Worm (Caenorhabditis elegans) whole organism, L2 larva: ENCODE data around the gene nhr-55.

Source experiments
- C34F6.9 ChIP-seq: fragments of 150-350 bp; optimal IDR thresholded peaks from 2 replicates; lab custom pipeline; 2014; ENCODE audit warnings: missing biosample characterization, missing genetic modification characterization
- F13H6.1 ChIP-seq: sonication (generic microtip); optimal IDR thresholded peaks from 2 replicates; lab custom pipeline; 2016; ENCODE audit warnings: missing genetic modification characterization, missing compliant biosample characterization
- alr-1 ChIP-seq: fragments of 150-350 bp; optimal IDR thresholded peaks from 2 replicates; lab custom pipeline; 2014; ENCODE audit warnings: missing biosample characterization, missing genetic modification characterization
- ama-1 ChIP-seq: fragments of 150-350 bp; optimal IDR thresholded peaks from 2 replicates; lab custom pipeline; 2018; ENCODE audit warnings: inconsistent platforms
- ceh-16 ChIP-seq: fragments of 150-350 bp; optimal IDR thresholded peaks from 2 replicates; lab custom pipeline; 2014; ENCODE audit warnings: missing biosample characterization, missing genetic modification characterization
- ceh-82 ChIP-seq: fragments of 150-350 bp; optimal IDR thresholded peaks from 2 replicates; lab custom pipeline; 2014; ENCODE audit warnings: missing biosample characterization, missing genetic modification characterization
- crh-2 ChIP-seq: sonication (generic microtip); optimal IDR thresholded peaks from 2 replicates; lab custom pipeline; 2017; ENCODE audit warnings: missing biosample characterization, missing genetic modification characterization
- dmd-4 ChIP-seq: sonication (generic microtip); optimal IDR thresholded peaks from 2 replicates; lab custom pipeline; 2017; ENCODE audit warnings: missing biosample characterization, missing genetic modification characterization
- egl-27 ChIP-seq: sonication (generic microtip); optimal IDR thresholded peaks from 3 replicates; lab custom pipeline; 2017; ENCODE audit warnings: missing biosample characterization, missing genetic modification reagents, missing genetic modification characterization
- elt-3 ChIP-seq: sonication (generic microtip); optimal IDR thresholded peaks from 2 replicates; lab custom pipeline; 2017; ENCODE audit warnings: missing biosample characterization, missing genetic modification characterization
- fos-1 ChIP-seq: fragments of 150-350 bp; optimal IDR thresholded peaks from 2 replicates; lab custom pipeline; 2014; ENCODE audit warnings: missing biosample characterization, missing genetic modification characterization
- gmeb-1 ChIP-seq: fragments of 150-350 bp; optimal IDR thresholded peaks from 2 replicates; lab custom pipeline; 2014; ENCODE audit warnings: missing biosample characterization, missing genetic modification characterization
- lin-39 ChIP-seq: fragments of 150-350 bp; optimal IDR thresholded peaks from 2 replicates; lab custom pipeline; 2014; ENCODE audit warnings: missing biosample characterization, missing genetic modification reagents, missing genetic modification characterization
- lsy-2 ChIP-seq, 2 experiments: fragments of 150-350 bp in 1 of 2; sonication (generic microtip) in 1 of 2; optimal IDR thresholded peaks; 2 replicates each; lab custom pipeline; 2014 to 2017; ENCODE audit warnings: missing biosample characterization in 2 of 2, missing genetic modification characterization in 2 of 2
- mab-5 ChIP-seq: fragments of 150-350 bp; optimal IDR thresholded peaks from 2 replicates; lab custom pipeline; 2014; ENCODE audit warnings: missing biosample characterization, missing genetic modification characterization
- mbf-1 ChIP-seq: sonication (generic microtip); optimal IDR thresholded peaks from 2 replicates; lab custom pipeline; 2017; ENCODE audit warnings: missing biosample characterization, missing genetic modification characterization
- mdl-1 ChIP-seq, 2 experiments: fragments of 150-350 bp in 1 of 2; sonication (generic microtip) in 1 of 2; optimal IDR thresholded peaks; 2 replicates each; lab custom pipeline; 2017; ENCODE audit warnings: missing biosample characterization in 2 of 2, missing genetic modification characterization in 2 of 2
- nhr-10 ChIP-seq: sonication (generic microtip); optimal IDR thresholded peaks from 2 replicates; lab custom pipeline; 2017; ENCODE audit warnings: missing biosample characterization, missing genetic modification characterization
- nhr-12 ChIP-seq: fragments of 150-350 bp; optimal IDR thresholded peaks from 2 replicates; lab custom pipeline; 2014; ENCODE audit warnings: missing biosample characterization, missing genetic modification characterization
- nhr-129 ChIP-seq: fragments of 150-350 bp; optimal IDR thresholded peaks from 2 replicates; lab custom pipeline; 2014; ENCODE audit warnings: missing biosample characterization, missing genetic modification characterization
- nhr-21 ChIP-seq: fragments of 150-350 bp; optimal IDR thresholded peaks from 2 replicates; lab custom pipeline; 2014; ENCODE audit warnings: missing biosample characterization, missing genetic modification characterization
- nhr-23 ChIP-seq: fragments of 150-350 bp; optimal IDR thresholded peaks from 2 replicates; lab custom pipeline; 2014; ENCODE audit warnings: missing biosample characterization, missing genetic modification reagents, missing genetic modification characterization
- nhr-25 ChIP-seq: fragments of 150-350 bp; sonication (generic microtip); optimal IDR thresholded peaks from 3 replicates; lab custom pipeline; 2014; ENCODE audit warnings: missing biosample characterization, missing genetic modification characterization
- nhr-6 ChIP-seq: fragments of 150-350 bp; optimal IDR thresholded peaks from 2 replicates; lab custom pipeline; 2014; ENCODE audit warnings: missing biosample characterization, missing genetic modification characterization
- nhr-77 ChIP-seq: fragments of 150-350 bp; optimal IDR thresholded peaks from 2 replicates; lab custom pipeline; 2014; ENCODE audit warnings: missing biosample characterization, missing genetic modification characterization
- peb-1 ChIP-seq: fragments of 150-350 bp; optimal IDR thresholded peaks from 2 replicates; lab custom pipeline; 2014; ENCODE audit warnings: missing biosample characterization, missing genetic modification characterization
- sem-4 ChIP-seq: fragments of 150-350 bp; optimal IDR thresholded peaks from 2 replicates; lab custom pipeline; 2014; ENCODE audit warnings: missing biosample characterization, missing genetic modification reagents, missing genetic modification characterization
- sma-3 ChIP-seq: sonication (generic microtip); optimal IDR thresholded peaks from 2 replicates; lab custom pipeline; 2016; ENCODE audit warnings: missing genetic modification reagents, missing genetic modification characterization, missing compliant biosample characterization
- sma-9 ChIP-seq, 2 experiments: fragments of 150-350 bp in 1 of 2; sonication (generic microtip) in 1 of 2; optimal IDR thresholded peaks; 2 replicates each; lab custom pipeline; 2014 to 2016; ENCODE audit warnings: missing genetic modification characterization in 2 of 2, mild to moderate bottlenecking in 1 of 2, missing biosample characterization in 1 of 2, missing compliant biosample characterization in 1 of 2, missing genetic modification reagents in 1 of 2, moderate library complexity in 1 of 2
- snpc-4 ChIP-seq: fragments of 150-350 bp; optimal IDR thresholded peaks from 2 replicates; lab custom pipeline; 2014; ENCODE audit warnings: missing biosample characterization, missing genetic modification characterization
- unc-62 ChIP-seq: fragments of 150-350 bp; optimal IDR thresholded peaks from 2 replicates; lab custom pipeline; 2014; ENCODE audit warnings: missing biosample characterization, missing genetic modification reagents, missing genetic modification characterization
- zag-1 ChIP-seq: fragments of 150-350 bp; optimal IDR thresholded peaks from 2 replicates; lab custom pipeline; 2014; ENCODE audit warnings: missing biosample characterization, missing genetic modification characterization
- ztf-1 ChIP-seq: fragments of 200-800 bp; sonication (Bioruptor generic); conservative IDR thresholded peaks from 2 replicates; pipeline ENCODE4 v1.3.6; 2022; ENCODE audit warnings: missing genetic modification characterization, missing compliant biosample characterization
- ztf-11 ChIP-seq: sonication (generic microtip); optimal IDR thresholded peaks from 2 replicates; lab custom pipeline; 2017; ENCODE audit warnings: missing biosample characterization, missing genetic modification characterization
- ztf-4 ChIP-seq: fragments of 150-350 bp; optimal IDR thresholded peaks from 2 replicates; lab custom pipeline; 2014; ENCODE audit warnings: missing biosample characterization, missing genetic modification characterization

Gene nhr-55

ce11 chrV:482860-483259 lies 4.9 kb downstream of the nhr-55 start:
- no peak for TF ChIP-seq ztf-11 (tag; lab: Kevin White, UChicago)
- no peak for TF ChIP-seq fos-1 (tag; lab: Kevin White, UChicago)
- TF ChIP-seq nhr-21 (tag; lab: Kevin White, UChicago), result no peak
- no peak for TF ChIP-seq nhr-23 (tag; lab: Kevin White, UChicago)

- peak; percentile 23 for TF ChIP-seq gmeb-1 (tag; lab: Kevin White, UChicago)
- TF ChIP-seq sma-9 (GFP tag; optimal IDR thresholded peaks at IDR 0.05; lab: Kevin White, UChicago), result peak; percentile 35
- TF ChIP-seq sma-9 (tag; optimal IDR thresholded peaks at IDR 0.05; lab: Kevin White, UChicago), result no peak
- TF ChIP-seq ceh-16 (tag; lab: Kevin White, UChicago), result no peak
- peak; percentile 62 for TF ChIP-seq fos-1 (tag; lab: Kevin White, UChicago)
These were observed 5.4 kb downstream of the nhr-55 start, which contains the start of gene nhr-130 for ce11 chrV:483289-483795. Gene nhr-130 (minus strand): TSS chrV:483339.

ce11 chrV:484285-484890 lies 6.4 kb downstream of the nhr-55 start, which contains the start of gene nhr-212:
Gene nhr-212 (plus strand): TSS chrV:484857.
- TF ChIP-seq sma-9 (GFP tag; optimal IDR thresholded peaks at IDR 0.05; lab: Kevin White, UChicago), result peak; percentile 60
- no peak for TF ChIP-seq sma-9 (tag; optimal IDR thresholded peaks at IDR 0.05; lab: Kevin White, UChicago)
- TF ChIP-seq ceh-82 (tag; lab: Kevin White, UChicago), result no peak
- TF ChIP-seq sma-3, result peak; percentile 29
- TF ChIP-seq F13H6.1 (tag; lab: Kevin White, UChicago), result peak; percentile 20

ce11 chrV:486684-487083 lies 8.7 kb downstream of the nhr-55 start, which contains the start of gene nhr-211:
Gene nhr-211 (plus strand): TSS chrV:486984.
- TF ChIP-seq ztf-1 (GFP tag; lab: Robert Waterston, UW), result no peak
- no peak for TF ChIP-seq sma-3
- no peak for TF ChIP-seq egl-27 (tag; lab: Kevin White, UChicago)
- TF ChIP-seq nhr-12 (tag; lab: Kevin White, UChicago), result no peak
- no peak for TF ChIP-seq zag-1
- no peak for TF ChIP-seq peb-1
- TF ChIP-seq lsy-2 (tag; optimal IDR thresholded peaks at IDR 0.05; lab: Kevin White, UChicago), result no peak
- no peak for TF ChIP-seq snpc-4 (tag; lab: Kevin White, UChicago)
- no peak for TF ChIP-seq C34F6.9 (tag; lab: Kevin White, UChicago)
- TF ChIP-seq lin-39 (tag; lab: Kevin White, UChicago), result no peak
- no peak for TF ChIP-seq alr-1 (tag; lab: Kevin White, UChicago)
- no peak for TF ChIP-seq elt-3 (tag; lab: Kevin White, UChicago)
- TF ChIP-seq gmeb-1 (tag; lab: Kevin White, UChicago), result no peak
- no peak for TF ChIP-seq nhr-10
- no peak for TF ChIP-seq ztf-4
- TF ChIP-seq ceh-16 (tag; lab: Kevin White, UChicago), result no peak

ce11 chrV:487980-488379 lies 10.0 kb downstream of the nhr-55 start:
- TF ChIP-seq mdl-1 (tag; optimal IDR thresholded peaks at IDR 0.05; lab: Kevin White, UChicago), result no peak
- no peak for TF ChIP-seq crh-2 (tag; lab: Kevin White, UChicago)
- no peak for TF ChIP-seq nhr-12 (tag; lab: Kevin White, UChicago)
- no peak for TF ChIP-seq peb-1
- no peak for TF ChIP-seq ceh-82 (tag; lab: Kevin White, UChicago)
- no peak for TF ChIP-seq mab-5 (tag; lab: Kevin White, UChicago)
- no peak for TF ChIP-seq sem-4
- no peak for TF ChIP-seq lsy-2 (tag; optimal IDR thresholded peaks at IDR 0.05; lab: Kevin White, UChicago)
- no peak for TF ChIP-seq nhr-6 (tag; lab: Kevin White, UChicago)
- TF ChIP-seq zag-1, result no peak
- no peak for TF ChIP-seq dmd-4 (tag; lab: Kevin White, UChicago)
- TF ChIP-seq sma-3, result no peak
- TF ChIP-seq ama-1 (lab: Kevin White, UChicago), result no peak
- no peak for TF ChIP-seq mbf-1
- TF ChIP-seq nhr-77 (tag; lab: Kevin White, UChicago), result no peak
- no peak for TF ChIP-seq nhr-25
- no peak for TF ChIP-seq nhr-129 (tag; lab: Kevin White, UChicago)
- TF ChIP-seq unc-62, result no peak
- no peak for TF ChIP-seq nhr-21 (tag; lab: Kevin White, UChicago)
- TF ChIP-seq egl-27 (tag; lab: Kevin White, UChicago), result no peak
- TF ChIP-seq, all 48 proteins: peak for 0
